Worm (Caenorhabditis elegans) whole organism, L1 larva: ENCODE data around the gene T26H5.11.

ENCODE experiments used
- C16A3.4 ChIP-seq: fragments of 150-350 bp; optimal IDR thresholded peaks from 2 replicates; lab custom pipeline; 2014; ENCODE audit warnings: missing biosample characterization, missing genetic modification characterization
- C34B4.2 ChIP-seq: sonication (generic microtip); optimal IDR thresholded peaks from 2 replicates; lab custom pipeline; 2017; ENCODE audit warnings: mild to moderate bottlenecking, missing genetic modification characterization, missing compliant biosample characterization
- Y116A8C.19 ChIP-seq: sonication (generic microtip); optimal IDR thresholded peaks from 2 replicates; lab custom pipeline; 2016; ENCODE audit warnings: missing compliant biosample characterization, missing genetic modification characterization, borderline replicate concordance
- alr-1 ChIP-seq: fragments of 200-800 bp; sonication (Bioruptor generic); optimal IDR thresholded peaks from 2 replicates; lab custom pipeline; 2018; ENCODE audit warnings: borderline replicate concordance, mild to moderate bottlenecking, missing genetic modification characterization, missing compliant biosample characterization
- blmp-1 ChIP-seq: fragments of 150-350 bp; optimal IDR thresholded peaks from 2 replicates; lab custom pipeline; 2014; ENCODE audit warnings: missing biosample characterization, missing genetic modification characterization
- ceh-63 ChIP-seq: fragments of 200-800 bp; sonication (Bioruptor generic); optimal IDR thresholded peaks from 2 replicates; lab custom pipeline; 2018; ENCODE audit warnings: mild to moderate bottlenecking, missing genetic modification characterization, missing compliant biosample characterization
- ceh-8 ChIP-seq: fragments of 200-800 bp; sonication (Bioruptor generic); optimal IDR thresholded peaks from 2 replicates; lab custom pipeline; 2018; ENCODE audit warnings: mild to moderate bottlenecking, missing genetic modification characterization, moderate library complexity, missing compliant biosample characterization
- ceh-82 ChIP-seq, 3 experiments: fragments of 150-350 bp in 1 of 3; sonication (generic microtip) in 2 of 3; optimal IDR thresholded peaks; 2 replicates each; lab custom pipeline; 2014 to 2017; ENCODE audit warnings: missing biosample characterization in 3 of 3, missing genetic modification characterization in 3 of 3
- ceh-88 ChIP-seq: fragments of 200-800 bp; sonication (Bioruptor generic); IDR thresholded peaks from 2 replicates; pipeline ENCODE4 v1.3.6; 2022; ENCODE audit warnings: missing genetic modification characterization, missing compliant biosample characterization
- dpl-1 ChIP-seq, 3 experiments: fragments of 150-350 bp in 2 of 3; sonication (generic microtip) in 1 of 3; optimal IDR thresholded peaks; 2 replicates each; lab custom pipeline; 2014 to 2017; ENCODE audit warnings: missing biosample characterization in 3 of 3, missing genetic modification characterization in 3 of 3, missing genetic modification reagents in 3 of 3
- efl-1 ChIP-seq, 4 experiments: fragments of 150-350 bp; optimal IDR thresholded peaks in 3 of 4; peaks in 1 of 4; 1 replicate in 1 of 4; 2 replicates in 3 of 4; lab custom pipeline; 2014; ENCODE audit warnings: missing biosample characterization in 2 of 4, missing genetic modification characterization in 2 of 4, missing genetic modification reagents in 2 of 4
- efl-3 ChIP-seq: fragments of 200-800 bp; sonication (Bioruptor generic); optimal IDR thresholded peaks from 2 replicates; lab custom pipeline; 2018; ENCODE audit warnings: mild to moderate bottlenecking, missing genetic modification characterization, missing compliant biosample characterization
- elt-2 ChIP-seq: sonication (generic microtip); optimal IDR thresholded peaks from 2 replicates; lab custom pipeline; 2016; ENCODE audit warnings: missing genetic modification characterization, mild to moderate bottlenecking, inconsistent platforms, missing compliant biosample characterization, missing genetic modification reagents
- fos-1 ChIP-seq: fragments of 150-350 bp; optimal IDR thresholded peaks from 2 replicates; lab custom pipeline; 2014; ENCODE audit warnings: missing biosample characterization, missing genetic modification characterization
- grh-1 ChIP-seq: fragments of 200-800 bp; sonication (Bioruptor generic); IDR thresholded peaks from 2 replicates; pipeline ENCODE4 v1.3.6; 2022; ENCODE audit warnings: missing genetic modification reagents, missing genetic modification characterization, missing compliant biosample characterization
- hlh-4 ChIP-seq: sonication (generic microtip); optimal IDR thresholded peaks from 2 replicates; lab custom pipeline; 2016; ENCODE audit warnings: mild to moderate bottlenecking, missing genetic modification characterization, missing compliant biosample characterization
- hpl-2 ChIP-seq: fragments of 150-350 bp; optimal IDR thresholded peaks from 2 replicates; lab custom pipeline; 2014; ENCODE audit warnings: missing biosample characterization, missing genetic modification reagents, missing genetic modification characterization
- irx-1 ChIP-seq: sonication (generic microtip); optimal IDR thresholded peaks from 2 replicates; lab custom pipeline; 2016; ENCODE audit warnings: missing genetic modification characterization, missing compliant biosample characterization
- jun-1 ChIP-seq: fragments of 150-350 bp; optimal IDR thresholded peaks from 2 replicates; lab custom pipeline; 2014; ENCODE audit warnings: missing biosample characterization, missing genetic modification reagents, missing genetic modification characterization
- lin-13 ChIP-seq: fragments of 150-350 bp; optimal IDR thresholded peaks from 2 replicates; lab custom pipeline; 2014; ENCODE audit warnings: missing biosample characterization, missing genetic modification reagents, missing genetic modification characterization
- lsy-2 ChIP-seq, 2 experiments: fragments of 150-350 bp; optimal IDR thresholded peaks; 2 replicates each; lab custom pipeline; 2014; ENCODE audit warnings: missing biosample characterization in 2 of 2, missing genetic modification characterization in 2 of 2
- mab-9 ChIP-seq: fragments of 200-800 bp; sonication (Bioruptor generic); IDR thresholded peaks from 2 replicates; pipeline ENCODE4 v1.3.6; 2022; ENCODE audit warnings: missing genetic modification reagents, missing genetic modification characterization, missing compliant biosample characterization
- mdl-1 ChIP-seq, 2 experiments: fragments of 150-350 bp; optimal IDR thresholded peaks; 2 replicates each; lab custom pipeline; 2014 to 2017; ENCODE audit warnings: missing biosample characterization in 2 of 2, missing genetic modification characterization in 2 of 2, inconsistent platforms in 1 of 2
- mep-1 ChIP-seq: fragments of 150-350 bp; optimal IDR thresholded peaks from 2 replicates; lab custom pipeline; 2014; ENCODE audit warnings: missing biosample characterization, missing genetic modification characterization
- nhr-19 ChIP-seq: fragments of 200-800 bp; sonication (Bioruptor generic); conservative IDR thresholded peaks from 2 replicates; pipeline ENCODE4 v1.3.6; 2022; ENCODE audit warnings: missing genetic modification characterization, missing compliant biosample characterization
- nhr-28 ChIP-seq: fragments of 150-350 bp; optimal IDR thresholded peaks from 2 replicates; lab custom pipeline; 2014; ENCODE audit warnings: missing biosample characterization, missing genetic modification characterization
- nhr-47 ChIP-seq: sonication (generic microtip); optimal IDR thresholded peaks from 2 replicates; lab custom pipeline; 2016; ENCODE audit warnings: mild to moderate bottlenecking, missing genetic modification characterization, moderate library complexity, missing compliant biosample characterization
- nhr-76 ChIP-seq: sonication (generic microtip); optimal IDR thresholded peaks from 2 replicates; lab custom pipeline; 2017; ENCODE audit warnings: missing biosample characterization, missing genetic modification characterization
- nhr-77 ChIP-seq: fragments of 150-350 bp; optimal IDR thresholded peaks from 2 replicates; lab custom pipeline; 2014; ENCODE audit warnings: missing biosample characterization, missing genetic modification characterization
- nhr-84 ChIP-seq: sonication (generic microtip); optimal IDR thresholded peaks from 2 replicates; lab custom pipeline; 2017; ENCODE audit warnings: missing biosample characterization, missing genetic modification characterization
- pax-3 ChIP-seq: fragments of 200-800 bp; sonication (Bioruptor generic); optimal IDR thresholded peaks from 2 replicates; lab custom pipeline; 2018; ENCODE audit warnings: mild to moderate bottlenecking, missing genetic modification characterization, moderate library complexity, missing compliant biosample characterization
- rnt-1 ChIP-seq: sonication (generic microtip); optimal IDR thresholded peaks from 2 replicates; lab custom pipeline; 2016; ENCODE audit warnings: mild to moderate bottlenecking, missing genetic modification characterization, moderate library complexity, missing compliant biosample characterization
- skn-1 ChIP-seq: fragments of 150-350 bp; optimal IDR thresholded peaks from 2 replicates; lab custom pipeline; 2014; ENCODE audit warnings: missing biosample characterization, missing genetic modification characterization
- sox-4 ChIP-seq: sonication (generic microtip); optimal IDR thresholded peaks from 2 replicates; lab custom pipeline; 2016; ENCODE audit warnings: missing genetic modification characterization, missing compliant biosample characterization
- sptf-1 ChIP-seq: fragments of 150-350 bp; optimal IDR thresholded peaks from 2 replicates; lab custom pipeline; 2014; ENCODE audit warnings: missing biosample characterization, missing genetic modification characterization
- swsn-7 ChIP-seq: sonication (generic microtip); optimal IDR thresholded peaks from 2 replicates; lab custom pipeline; 2016; ENCODE audit warnings: missing genetic modification characterization, missing compliant biosample characterization
- tbx-2 ChIP-seq: sonication (generic microtip); optimal IDR thresholded peaks from 2 replicates; lab custom pipeline; 2016; ENCODE audit warnings: missing genetic modification characterization, missing compliant biosample characterization
- unc-98 ChIP-seq: fragments of 200-800 bp; sonication (Bioruptor generic); IDR thresholded peaks from 2 replicates; pipeline ENCODE4 v1.3.6; 2022; ENCODE audit warnings: missing genetic modification characterization, missing compliant biosample characterization
- vab-15 ChIP-seq: sonication (generic microtip); optimal IDR thresholded peaks from 2 replicates; lab custom pipeline; 2017; ENCODE audit warnings: missing genotype, mild to moderate bottlenecking, missing genetic modification characterization, missing compliant biosample characterization
- ztf-4 ChIP-seq: fragments of 150-350 bp; optimal IDR thresholded peaks from 2 replicates; lab custom pipeline; 2014; ENCODE audit warnings: missing biosample characterization, missing genetic modification characterization

Gene T26H5.11

DNA sequence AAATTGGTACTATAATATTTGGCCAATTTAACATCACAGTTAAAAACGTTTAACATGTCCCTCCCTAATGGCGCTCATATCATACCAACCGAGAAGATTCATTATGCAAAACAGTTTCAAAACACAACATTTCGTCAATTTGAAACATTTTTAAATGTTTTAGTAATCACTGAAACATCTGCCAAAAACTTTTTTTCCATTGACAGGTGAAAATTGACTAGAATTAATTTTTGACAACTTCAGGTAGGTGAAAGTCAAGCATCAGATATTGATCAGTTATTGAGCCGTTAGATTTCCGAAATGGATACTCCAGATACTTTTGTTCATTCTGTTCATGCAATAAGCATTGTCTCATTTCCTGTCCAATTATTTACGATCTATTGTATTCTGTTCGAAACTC lies 37.2 kb downstream of the T26H5.11 start, which contains the start of gene srh-257:
TSS of gene srh-257 (plus strand) at position 301 of the 400 bp plus-strand sequence.
- TF ChIP-seq dpl-1 (GFP tag; optimal IDR thresholded peaks at IDR 0.05; lab: Kevin White, UChicago) (no peak), nhr-47 (tag; lab: Kevin White, UChicago) (no peak), blmp-1 (no peak), Y116A8C.19 (tag; lab: Kevin White, UChicago) (no peak), vab-15 (tag; lab: Kevin White, UChicago) (no peak), lsy-2 (tag; optimal IDR thresholded peaks at IDR 0.05; lab: Kevin White, UChicago) (no peak), C34B4.2 (tag; lab: Kevin White, UChicago) (no peak), mdl-1 (tag; optimal IDR thresholded peaks at IDR 0.05; lab: Kevin White, UChicago) (no peak), swsn-7 (no peak), C16A3.4 (tag; lab: Kevin White, UChicago) (no peak), tbx-2 (tag; lab: Kevin White, UChicago) (no peak), ceh-8 (GFP tag; lab: Kevin White, UChicago) (no peak), skn-1 (no peak), nhr-28 (no peak), alr-1 (no peak), nhr-84 (no peak), ceh-82 (tag; optimal IDR thresholded peaks at IDR 0.05; lab: Kevin White, UChicago) (no peak)

DNA sequence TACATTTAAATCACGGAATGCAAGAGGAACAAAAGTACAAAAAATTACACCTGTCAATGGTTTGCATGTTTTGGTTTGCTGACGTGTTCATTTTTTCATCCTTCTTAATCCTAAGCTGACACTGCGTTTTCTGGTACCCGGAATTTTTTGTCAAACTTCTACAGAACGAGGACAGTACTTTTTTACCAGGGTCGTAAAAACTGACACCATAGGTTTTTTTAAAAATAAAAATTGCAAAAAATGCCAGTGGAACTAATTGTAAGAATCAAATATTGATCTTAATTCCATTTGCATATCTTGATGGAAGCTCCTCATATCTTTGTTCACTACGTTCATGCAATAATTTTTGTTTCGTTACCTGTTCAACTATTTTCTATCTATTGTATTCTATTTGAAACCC lies 39.2 kb downstream of the T26H5.11 start, which contains the start of gene srh-258:
TSS of gene srh-258 (plus strand) at position 301 of the 400 bp plus-strand sequence.
- TF ChIP-seq jun-1 (tag; lab: Kevin White, UChicago) (no peak), rnt-1 (tag; lab: Kevin White, UChicago) (no peak), lin-13 (GFP tag; lab: Kevin White, UChicago) (no peak), grh-1 (GFP tag; lab: Robert Waterston, UW) (no peak), nhr-84 (no peak), ceh-88 (GFP tag; lab: Robert Waterston, UW) (no peak), nhr-76 (tag; lab: Kevin White, UChicago) (no peak), mab-9 (GFP tag; lab: Robert Waterston, UW) (no peak)

DNA sequence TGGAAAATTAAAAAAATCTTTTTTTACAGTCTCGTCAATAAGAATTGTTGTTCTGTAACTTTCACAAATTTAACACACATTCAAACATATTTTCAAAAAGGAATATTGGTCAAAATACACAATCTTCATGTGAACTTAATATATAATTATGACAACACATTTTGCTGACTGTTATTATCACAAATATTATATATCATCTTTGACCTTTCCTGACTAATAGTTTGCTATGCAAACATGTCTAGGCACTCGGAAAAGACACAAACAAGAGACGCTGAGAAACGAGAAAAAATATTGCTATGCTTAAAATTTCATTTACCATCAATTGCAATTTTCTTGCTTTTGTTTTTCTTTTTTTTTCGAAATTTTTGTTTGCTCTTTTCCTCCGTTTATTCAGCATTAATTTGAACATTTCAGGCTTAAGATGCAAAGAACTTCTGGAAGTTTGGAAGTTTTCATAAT lies 42.2 kb downstream of the T26H5.11 start, which contains the start of gene fbxa-135:
TSS of gene fbxa-135 (plus strand) at position 409 of the 459 bp plus-strand sequence.
- TF ChIP-seq nhr-28 (no peak), irx-1 (tag; lab: Kevin White, UChicago) (no peak), elt-2 (tag; lab: Kevin White, UChicago) (peak; percentile 3), efl-3 (no peak)

DNA sequence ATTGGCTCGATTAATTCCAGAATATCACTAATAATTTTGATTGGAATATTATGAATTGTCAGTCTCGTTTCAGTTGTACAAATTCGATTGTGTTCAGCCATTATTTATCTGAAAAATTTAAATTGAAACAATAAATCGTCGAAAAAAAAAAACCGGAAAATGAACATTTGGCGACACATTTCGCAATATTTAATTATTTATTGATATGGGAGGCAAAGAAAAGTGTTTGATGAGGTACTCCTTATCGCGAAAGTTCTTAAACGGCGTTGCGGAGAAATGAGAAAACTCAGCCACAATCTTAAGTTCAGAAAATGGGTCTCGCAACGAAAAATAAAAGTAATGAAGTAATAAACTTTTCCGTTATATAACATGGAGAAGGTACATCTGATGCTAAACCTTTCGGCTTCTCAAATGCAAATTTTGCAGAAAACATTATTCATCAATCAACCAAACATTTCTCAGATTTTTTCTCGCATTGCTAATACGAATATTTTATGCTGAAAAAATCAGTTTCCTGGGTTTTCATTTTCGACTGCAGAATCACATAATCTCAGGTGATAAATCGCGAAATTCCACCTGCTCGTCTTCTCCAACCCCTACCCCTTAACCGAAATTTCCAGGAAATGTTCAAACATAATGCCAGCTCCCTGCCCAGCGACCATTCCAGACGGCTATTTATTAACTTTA lies 44.3 kb downstream of the T26H5.11 start, which contains the start of the genes T06E6.15 and sri-7:
TSS of gene T06E6.15 (minus strand) at position 101 of the 687 bp plus-strand sequence.
TSS of gene sri-7 (plus strand) at position 637 of the 687 bp plus-strand sequence.
- no peak for TF ChIP-seq mep-1
- TF ChIP-seq ztf-4 (tag; lab: Kevin White, UChicago) = no peak
- TF ChIP-seq nhr-19 (GFP tag; lab: Robert Waterston, UW) = no peak
- TF ChIP-seq pax-3 (tag; lab: Kevin White, UChicago) = no peak
- TF ChIP-seq hpl-2 = no peak
- TF ChIP-seq hlh-4 (tag; lab: Kevin White, UChicago) = peak; percentile 89
- TF ChIP-seq nhr-77 (tag; lab: Kevin White, UChicago) = no peak
- no peak for TF ChIP-seq ceh-63
- no peak for TF ChIP-seq efl-3
- TF ChIP-seq sptf-1 (tag; lab: Kevin White, UChicago) = no peak
- no peak for TF ChIP-seq sox-4 (tag; lab: Kevin White, UChicago)
- no peak for TF ChIP-seq unc-98 (GFP tag; lab: Robert Waterston, UW)
- no peak for TF ChIP-seq efl-1 (optimal IDR thresholded peaks at IDR 0.05; lab: Kevin White, UChicago)
- peak in 1 of 2 experiments; percentile 40 for TF ChIP-seq efl-1 (GFP tag; optimal IDR thresholded peaks at IDR 0.05 in 1 of 2; lab: Kevin White, UChicago)
- TF ChIP-seq fos-1 (tag; lab: Kevin White, UChicago) = no peak
- no peak for TF ChIP-seq jun-1 (tag; lab: Kevin White, UChicago)
- TF ChIP-seq, all 84 proteins: peak for 2
